Fruit fly (Drosophila melanogaster) whole organism, embryonic: ENCODE measurements around the gene ATP7.
A peak's percentile ranks its signal among the peaks of the same experiment; 100 is the strongest.

Experiments
- Awh ChIP-seq: fragments of 200-800 bp; sonication (Bioruptor generic); IDR thresholded peaks from 2 replicates; pipeline ENCODE4, ENCODE4 v1.3.6; 2022; ENCODE audit warnings: missing biosample characterization, missing genetic modification characterization
- Bteb2 ChIP-seq: fragments of 200-800 bp; sonication (Bioruptor generic); optimal IDR thresholded peaks from 2 replicates; lab custom pipeline; 2016; ENCODE audit warnings: missing biosample characterization, missing genetic modification characterization
- CG10565 ChIP-seq: fragments of 200-800 bp; sonication (Bioruptor generic); optimal IDR thresholded peaks from 3 replicates; lab custom pipeline; 2016; ENCODE audit warnings: missing biosample characterization, mild to moderate bottlenecking, missing genetic modification characterization
- CG11456 ChIP-seq: fragments of 200-800 bp; sonication (Bioruptor generic); IDR thresholded peaks from 3 replicates; pipeline ENCODE4 v1.3.6; 2022; ENCODE audit warnings: missing biosample characterization, missing genetic modification characterization
- CG12071 ChIP-seq: fragments of 200-800 bp; sonication (Bioruptor generic); optimal IDR thresholded peaks from 3 replicates; lab custom pipeline; 2018; ENCODE audit warnings: missing biosample characterization, mild to moderate bottlenecking, missing genetic modification characterization
- CG1233 ChIP-seq: fragments of 200-800 bp; sonication (Bioruptor generic); optimal IDR thresholded peaks from 4 replicates; lab custom pipeline; 2018; ENCODE audit warnings: missing biosample characterization, mild to moderate bottlenecking, missing genetic modification characterization
- CG13296 ChIP-seq: fragments of 200-800 bp; sonication (Bioruptor generic); optimal IDR thresholded peaks from 3 replicates; lab custom pipeline; 2018; ENCODE audit warnings: missing biosample characterization, mild to moderate bottlenecking, missing genetic modification characterization
- CG14860 ChIP-seq: fragments of 200-800 bp; sonication (Bioruptor generic); IDR thresholded peaks from 3 replicates; pipeline ENCODE4 v1.3.6; 2022; ENCODE audit warnings: missing biosample characterization, missing genetic modification characterization; ENCODE audit not compliant: partially characterized antibody
- CG17359 ChIP-seq: fragments of 200-800 bp; sonication (Bioruptor generic); optimal IDR thresholded peaks from 3 replicates; lab custom pipeline; 2018; ENCODE audit warnings: missing biosample characterization, mild to moderate bottlenecking, missing genetic modification characterization, moderate library complexity
- CG18476 ChIP-seq: fragments of 200-800 bp; sonication (Bioruptor generic); optimal IDR thresholded peaks from 2 replicates; lab custom pipeline; 2016; ENCODE audit warnings: missing biosample characterization, mild to moderate bottlenecking, missing genetic modification characterization
- CG18764 ChIP-seq: fragments of 200-800 bp; sonication (Bioruptor generic); optimal IDR thresholded peaks from 3 replicates; lab custom pipeline; 2016; ENCODE audit warnings: missing biosample characterization, missing genetic modification characterization
- CG2712 ChIP-seq: fragments of 200-800 bp; optimal IDR thresholded peaks from 3 replicates; lab custom pipeline; 2019; ENCODE audit warnings: missing biosample characterization, mild to moderate bottlenecking, missing genetic modification characterization, moderate library complexity
- CG34422 ChIP-seq: fragments of 200-800 bp; sonication (Bioruptor generic); IDR thresholded peaks from 3 replicates; pipeline ENCODE4 v1.3.6; 2022; ENCODE audit warnings: missing biosample characterization, missing genetic modification characterization
- CG6272 ChIP-seq: fragments of 200-800 bp; sonication (Bioruptor generic); IDR thresholded peaks from 2 replicates; pipeline ENCODE4 v1.3.6; 2022; ENCODE audit warnings: missing biosample characterization, missing genetic modification characterization
- CG7271 ChIP-seq: fragments of 200-800 bp; sonication (Bioruptor generic); optimal IDR thresholded peaks from 2 replicates; lab custom pipeline; 2018; ENCODE audit warnings: missing biosample characterization, mild to moderate bottlenecking, missing genetic modification characterization, moderate library complexity
- CG7372 ChIP-seq: fragments of 200-800 bp; sonication (Bioruptor generic); IDR thresholded peaks from 2 replicates; pipeline ENCODE4 v1.3.6; 2022; ENCODE audit warnings: missing biosample characterization, missing genetic modification characterization
- CG9437 ChIP-seq: fragments of 200-800 bp; sonication (Bioruptor generic); optimal IDR thresholded peaks from 2 replicates; lab custom pipeline; 2018; ENCODE audit warnings: missing biosample characterization, mild to moderate bottlenecking, missing genetic modification characterization
- CG9876 ChIP-seq: fragments of 200-800 bp; sonication (Bioruptor generic); optimal IDR thresholded peaks from 2 replicates; lab custom pipeline; 2016; ENCODE audit warnings: missing biosample characterization, missing genetic modification characterization
- CHES-1-like ChIP-seq: fragments of 200-800 bp; sonication (Bioruptor generic); optimal IDR thresholded peaks from 2 replicates; lab custom pipeline; 2016; ENCODE audit warnings: missing biosample characterization, missing genetic modification characterization
- CTCF ChIP-seq: fragments of 200-800 bp; sonication (Bioruptor generic); optimal IDR thresholded peaks from 2 replicates; lab custom pipeline; 2017; ENCODE audit warnings: missing biosample characterization, mild to moderate bottlenecking, missing genetic modification characterization, moderate library complexity
- CoRest ChIP-seq: fragments of 200-800 bp; sonication (Bioruptor generic); optimal IDR thresholded peaks from 3 replicates; lab custom pipeline; 2018; ENCODE audit warnings: missing biosample characterization, mild to moderate bottlenecking, missing genetic modification characterization, moderate library complexity
- Dad ChIP-seq: fragments of 200-800 bp; sonication (Bioruptor generic); optimal IDR thresholded peaks from 3 replicates; lab custom pipeline; 2016; ENCODE audit warnings: missing biosample characterization, missing genetic modification characterization
- Dbx ChIP-seq: fragments of 200-800 bp; sonication (Bioruptor generic); IDR thresholded peaks from 3 replicates; pipeline ENCODE4 v1.3.6; 2022; ENCODE audit warnings: missing biosample characterization, missing genetic modification characterization
- E2f2 ChIP-seq: fragments of 200-800 bp; sonication (Bioruptor generic); IDR thresholded peaks from 2 replicates; pipeline ENCODE4 v1.3.6; 2022; ENCODE audit warnings: missing biosample characterization, missing genetic modification characterization
- HHEX ChIP-seq: fragments of 200-800 bp; sonication (Bioruptor generic); optimal IDR thresholded peaks from 3 replicates; lab custom pipeline; 2017; ENCODE audit warnings: missing biosample characterization, mild to moderate bottlenecking, missing genetic modification characterization, missing genetic modification reagents
- HLH3B ChIP-seq: fragments of 200-800 bp; sonication (Bioruptor generic); IDR thresholded peaks from 2 replicates; pipeline ENCODE4 v1.3.6; 2022; ENCODE audit warnings: missing biosample characterization, missing genetic modification characterization
- Hr51 ChIP-seq, 2 experiments: fragments of 200-800 bp; sonication (Bioruptor generic); optimal IDR thresholded peaks; 2 replicates in 1 of 2; 3 replicates in 1 of 2; lab custom pipeline; 2016 to 2018; ENCODE audit warnings: missing biosample characterization in 2 of 2, missing genetic modification characterization in 2 of 2, mild to moderate bottlenecking in 1 of 2, moderate library complexity in 1 of 2
- Mrtf ChIP-seq: fragments of 200-800 bp; sonication (Bioruptor generic); IDR thresholded peaks from 3 replicates; pipeline ENCODE4 v1.3.6; 2022; ENCODE audit warnings: missing biosample characterization, missing genetic modification characterization
- Nf-YC ChIP-seq: fragments of 200-800 bp; optimal IDR thresholded peaks from 3 replicates; lab custom pipeline; 2019; ENCODE audit warnings: missing biosample characterization, mild to moderate bottlenecking, missing genetic modification characterization, moderate library complexity
- Side ChIP-seq: fragments of 200-800 bp; sonication (Bioruptor generic); optimal IDR thresholded peaks from 2 replicates; lab custom pipeline; 2016; ENCODE audit warnings: missing biosample characterization, missing genetic modification characterization
- TFAM ChIP-seq: fragments of 200-800 bp; sonication (Bioruptor generic); optimal IDR thresholded peaks from 2 replicates; lab custom pipeline; 2017; ENCODE audit warnings: missing biosample characterization, missing genetic modification characterization, inconsistent platforms
- Tbp ChIP-seq: fragments of >200 bp; optimal IDR thresholded peaks from 2 replicates; lab custom pipeline; 2018; ENCODE audit warnings: missing biosample characterization, missing genetic modification characterization
- Trl ChIP-seq, 3 experiments: fragments of >200 bp in 2 of 3; fragments of 200-800 bp in 1 of 3; sonication (Bioruptor generic) in 1 of 3; optimal IDR thresholded peaks; 2 replicates in 1 of 3; 3 replicates in 2 of 3; lab custom pipeline; 2016 to 2017; ENCODE audit warnings: missing biosample characterization in 1 of 3, missing genetic modification characterization in 1 of 3
- Usf ChIP-seq: fragments of 200-800 bp; sonication (Bioruptor generic); optimal IDR thresholded peaks from 2 replicates; lab custom pipeline; 2017; ENCODE audit warnings: missing genotype, missing biosample characterization, missing genetic modification characterization
- ase ChIP-seq: fragments of 200-800 bp; sonication (Bioruptor generic); IDR thresholded peaks from 3 replicates; pipeline ENCODE4 v1.3.6; 2022; ENCODE audit warnings: missing biosample characterization, missing genetic modification characterization
- az2 ChIP-seq: fragments of 200-800 bp; sonication (Bioruptor generic); optimal IDR thresholded peaks from 3 replicates; lab custom pipeline; 2016; ENCODE audit warnings: missing biosample characterization, missing genetic modification characterization
- dm ChIP-seq: fragments of 200-800 bp; sonication (Bioruptor generic); optimal IDR thresholded peaks from 3 replicates; lab custom pipeline; 2016; ENCODE audit warnings: missing biosample characterization, missing genetic modification characterization
- emc ChIP-seq: fragments of 200-800 bp; sonication (Bioruptor generic); optimal IDR thresholded peaks from 2 replicates; lab custom pipeline; 2016; ENCODE audit warnings: missing biosample characterization, missing genetic modification characterization
- ham ChIP-seq: fragments of 200-800 bp; sonication (Bioruptor generic); IDR thresholded peaks from 2 replicates; pipeline ENCODE4 v1.3.6; 2022; ENCODE audit warnings: missing biosample characterization, missing genetic modification characterization
- her ChIP-seq: fragments of 200-800 bp; sonication (Bioruptor generic); optimal IDR thresholded peaks from 2 replicates; lab custom pipeline; 2016; ENCODE audit warnings: missing biosample characterization, missing genetic modification characterization
- hkb ChIP-seq, 2 experiments: fragments of 200-800 bp in 1 of 2; fragments of >200 bp in 1 of 2; sonication (Bioruptor generic) in 1 of 2; IDR thresholded peaks in 1 of 2; optimal IDR thresholded peaks in 1 of 2; 2 replicates each; pipeline versions ENCODE4 v1.3.6 to Lab custom; 2017 to 2022; ENCODE audit warnings: missing biosample characterization in 1 of 2, missing genetic modification characterization in 1 of 2
- odd ChIP-seq: fragments of 200-800 bp; sonication (Bioruptor generic); optimal IDR thresholded peaks from 2 replicates; lab custom pipeline; 2017; ENCODE audit warnings: missing biosample characterization, mild to moderate bottlenecking, missing genetic modification characterization
- prd ChIP-seq, 3 experiments: fragments of >200 bp in 2 of 3; fragments of 200-800 bp in 1 of 3; sonication (Bioruptor generic) in 1 of 3; optimal IDR thresholded peaks in 2 of 3; IDR thresholded peaks in 1 of 3; 2 replicates in 2 of 3; 3 replicates in 1 of 3; pipeline versions ENCODE4 v1.3.6 to Lab custom; 2017 to 2022; ENCODE audit warnings: missing biosample characterization in 1 of 3, missing genetic modification characterization in 1 of 3
- sens ChIP-seq: fragments of 200-800 bp; sonication (Bioruptor generic); peaks from one replicate; lab custom pipeline; 2016; ENCODE audit warnings: missing biosample characterization, missing genetic modification characterization
- ssp ChIP-seq: fragments of 200-800 bp; sonication (Bioruptor generic); IDR thresholded peaks from 2 replicates; pipeline ENCODE4 v1.3.6; 2022; ENCODE audit warnings: missing biosample characterization, missing genetic modification characterization
- tio ChIP-seq: fragments of 200-800 bp; sonication (Bioruptor generic); optimal IDR thresholded peaks from 2 replicates; lab custom pipeline; 2017; ENCODE audit warnings: missing biosample characterization, missing genetic modification characterization, inconsistent platforms
- zen2 ChIP-seq: fragments of 200-800 bp; sonication (Bioruptor generic); IDR thresholded peaks from 3 replicates; pipeline ENCODE4 v1.3.6; 2022; ENCODE audit warnings: missing biosample characterization, missing genetic modification characterization; ENCODE audit not compliant: partially characterized antibody
- zf30C ChIP-seq: fragments of 200-800 bp; sonication (Bioruptor generic); optimal IDR thresholded peaks from 3 replicates; lab custom pipeline; 2018; ENCODE audit warnings: missing biosample characterization, mild to moderate bottlenecking, missing genetic modification characterization

ATP7 gene

dm6 chrX:11806867-11807747, 47.7 kb upstream of the ATP7 start, which contains the start of gene Hsc70-3 (continued):
- TF ChIP-seq HLH3B (GFP tag; lab: Robert Waterston, UW) (peak; percentile 43; the same call in 1 of the 2 replicates), TFAM (GFP tag; lab: Kevin White, UChicago) (no peak), CG10565 (GFP tag; lab: Kevin White, UChicago) (no peak), her (peak; percentile 40), CG12071 (peak; percentile 49), CG17359 (tag; lab: Kevin White, UChicago) (peak; percentile 77), CG34422 (GFP tag; lab: Robert Waterston, UW) (no peak), E2f2 (GFP tag; lab: Robert Waterston, UW) (0 out of 2 replicates have a peak, but pooled peaks have one; percentile 8), tio (no peak), CG7271 (tag; lab: Kevin White, UChicago) (no peak), zen2 (GFP tag; lab: Robert Waterston, UW) (no peak; the same call in 2 of the 3 replicates), az2 (GFP tag; lab: Kevin White, UChicago) (peak; percentile 7), ssp (GFP tag; lab: Robert Waterston, UW) (no peak), ham (GFP tag; lab: Robert Waterston, UW) (no peak), CG18764 (GFP tag; lab: Kevin White, UChicago) (peak; percentile 35), prd (optimal IDR thresholded peaks at IDR 0.05; lab: Kevin White, UChicago) (no peak), prd (GFP tag; IDR thresholded peaks at IDR 0.05; lab: Robert Waterston, UW) (no peak), Side (GFP tag; lab: Kevin White, UChicago) (peak; percentile 40), Bteb2 (GFP tag; lab: Kevin White, UChicago) (no peak), ase (no peak), CG11456 (no peak), Dad (GFP tag; lab: Kevin White, UChicago) (no peak), Usf (GFP tag; lab: Kevin White, UChicago) (no peak), Hr51 (GFP tag; optimal IDR thresholded peaks at IDR 0.05; lab: Kevin White, UChicago) (peak in 1 of 2 experiments; percentile 55), CG13296 (GFP tag; lab: Kevin White, UChicago) (peak; percentile 13), CoRest (tag; lab: Kevin White, UChicago) (peak; percentile 50), CTCF (GFP tag; lab: Kevin White, UChicago) (no peak), CHES-1-like (GFP tag; lab: Kevin White, UChicago) (no peak), Tbp (GFP tag; lab: Kevin White, UChicago) (no peak), hkb (optimal IDR thresholded peaks at IDR 0.05; lab: Kevin White, UChicago) (no peak), hkb (GFP tag; IDR thresholded peaks at IDR 0.05; lab: Robert Waterston, UW) (peak; percentile 73; the same call in 1 of the 2 replicates), CG9876 (GFP tag; lab: Kevin White, UChicago) (no peak), Trl (optimal IDR thresholded peaks at IDR 0.05; lab: Kevin White, UChicago) (peak; percentile 76 to 85), Trl (GFP tag; optimal IDR thresholded peaks at IDR 0.05; lab: Kevin White, UChicago) (peak; percentile 50), Dbx (GFP tag; lab: Robert Waterston, UW) (no peak; the same call in 2 of the 3 replicates), CG2712 (peak; percentile 44), Nf-YC (tag; lab: Kevin White, UChicago) (peak; percentile 77), CG7372 (GFP tag; lab: Robert Waterston, UW) (no peak), Mrtf (no peak), odd (GFP tag; lab: Kevin White, UChicago) (peak; percentile 68), sens (GFP tag; lab: Kevin White, UChicago) (peak; percentile 83), CG6272 (no peak), Awh (peak; percentile 79), zf30C (no peak), dm (GFP tag; lab: Kevin White, UChicago) (no peak), CG9437 (GFP tag; lab: Kevin White, UChicago) (no peak), emc (GFP tag; lab: Kevin White, UChicago) (no peak), HHEX (GFP tag; lab: Kevin White, UChicago) (peak; percentile 67), CG18476 (GFP tag; lab: Kevin White, UChicago) (no peak), CG14860 (GFP tag; lab: Robert Waterston, UW) (peak; percentile 43; the same call in 1 of the 3 replicates), CG1233 (GFP tag; lab: Kevin White, UChicago) (peak; percentile 33)
